Fruit fly (Drosophila melanogaster): Measurements from ENCODE around the gene CG31229.
A peak's percentile ranks its signal among the peaks of the same experiment; 100 is the strongest.

The CG31229 gene

dm6 chr3R:18663525-18663924 lies 4.1 kb upstream of the CG31229 start, which contains the start of the genes Cpsf73 and Gos28:
Gene Cpsf73, minus strand, starts transcription at chr3R:18663552.
Gene Gos28, plus strand, starts transcription at chr3R:18663738.
- TF ChIP-seq Oaz (GFP tag; IDR thresholded peaks at IDR 0.05) (no peak), CG1602 (GFP tag; optimal IDR thresholded peaks at IDR 0.05) (no peak), H2.0 (GFP tag; IDR thresholded peaks at IDR 0.05) (no peak), CG4360 (GFP tag; IDR thresholded peaks at IDR 0.05) (no peak), CG12219 (GFP tag; optimal IDR thresholded peaks at IDR 0.05) (no peak), CG8765 (GFP tag; IDR thresholded peaks at IDR 0.05) (no peak), Fer3 (tag; optimal IDR thresholded peaks at IDR 0.05) (no peak), pros (GFP tag; optimal IDR thresholded peaks at IDR 0.05) (no peak), Aef1 (GFP tag; IDR thresholded peaks at IDR 0.05) (no peak), Hsf (GFP tag; optimal IDR thresholded peaks at IDR 0.05) (peak; percentile 0), CG15696 (tag; optimal IDR thresholded peaks at IDR 0.05) (no peak), gce (GFP tag; IDR thresholded peaks at IDR 0.05) (no peak), NK7.1 (GFP tag; optimal IDR thresholded peaks at IDR 0.05) (no peak), br (optimal IDR thresholded peaks at IDR 0.05) (no peak), Xrp1 (GFP tag; IDR thresholded peaks at IDR 0.05) (peak; percentile 10; the same call in 1 of the 2 replicates), CG14441 (GFP tag; IDR thresholded peaks at IDR 0.05) (no peak), PHDP (tag; optimal IDR thresholded peaks at IDR 0.05) (peak; percentile 21), corto (GFP tag; optimal IDR thresholded peaks at IDR 0.05) (no peak), CG30403 (GFP tag; optimal IDR thresholded peaks at IDR 0.05) (peak; percentile 37), HLH54F (GFP tag; optimal IDR thresholded peaks at IDR 0.05) (peak; percentile 53), vvl (GFP tag; IDR thresholded peaks at IDR 0.05) (no peak), dpn (GFP tag; optimal IDR thresholded peaks at IDR 0.05) (no peak), Rx (GFP tag; IDR thresholded peaks at IDR 0.05) (no peak), CG34376 (GFP tag; optimal IDR thresholded peaks at IDR 0.05) (no peak), CG13624 (GFP tag; optimal IDR thresholded peaks at IDR 0.05) (no peak), ase (GFP tag; IDR thresholded peaks at IDR 0.05) (no peak), nau (GFP tag; optimal IDR thresholded peaks at IDR 0.05) (no peak), CG17912 (GFP tag; optimal IDR thresholded peaks at IDR 0.05) (no peak), Dll (GFP tag; IDR thresholded peaks at IDR 0.05; ENCODE audit: partially characterized antibody) (peak; percentile 60; the same call in 1 of the 4 replicates), GATAe (GFP tag; conservative IDR thresholded peaks at IDR 0.05) (no peak), Doc2 (GFP tag; IDR thresholded peaks at IDR 0.05) (no peak), btn (GFP tag; optimal IDR thresholded peaks at IDR 0.05) (no peak), CG32772 (GFP tag; IDR thresholded peaks at IDR 0.05) (no peak), CG9215 (GFP tag; IDR thresholded peaks at IDR 0.05) (no peak), odd (GFP tag; optimal IDR thresholded peaks at IDR 0.05) (no peak), MESR4 (GFP tag; optimal IDR thresholded peaks at IDR 0.05) (peak; percentile 81), trem (tag; optimal IDR thresholded peaks at IDR 0.05) (peak; percentile 58), CG10366 (GFP tag; IDR thresholded peaks at IDR 0.05) (no peak), aop (GFP tag; IDR thresholded peaks at IDR 0.05) (no peak), nom (GFP tag; optimal IDR thresholded peaks at IDR 0.05) (no peak), CG6175 (GFP tag; IDR thresholded peaks at IDR 0.05) (no peak), Med (GFP tag) (peak; percentile 82), ci (GFP tag; IDR thresholded peaks at IDR 0.05) (no peak), CG14965 (GFP tag; optimal IDR thresholded peaks at IDR 0.05; ENCODE audit: borderline replicate concordance) (no peak), lbe (GFP tag; optimal IDR thresholded peaks at IDR 0.05) (no peak), crol (GFP tag; IDR thresholded peaks at IDR 0.05) (peak; percentile 26; the same call in 1 of the 2 replicates), CG1603 (tag; optimal IDR thresholded peaks at IDR 0.05) (peak; percentile 83), Sox100B (GFP tag; optimal IDR thresholded peaks at IDR 0.05) (no peak), CG3407 (GFP tag; optimal IDR thresholded peaks at IDR 0.05) (no peak), tio (GFP tag; optimal IDR thresholded peaks at IDR 0.05) (no peak), Vsx1 (GFP tag; optimal IDR thresholded peaks at IDR 0.05) (no peak), Drgx (GFP tag; IDR thresholded peaks at IDR 0.05) (no peak), Lhr (GFP tag; optimal IDR thresholded peaks at IDR 0.05) (peak; percentile 22)

Measured in whole organism, embryonic.